Worm (Caenorhabditis elegans) whole organism, late embryonic: ENCODE data around the gene nspg-11.
"Not testable (repeated sequence)": the region's sequence is repeated elsewhere in the genome, so short reads cannot be mapped to it uniquely, and the experiment has no call there.

ENCODE experiments used
- C08G9.2 ChIP-seq: sonication (generic microtip); optimal IDR thresholded peaks from 2 replicates; lab custom pipeline; 2016; ENCODE audit warnings: mild to moderate bottlenecking, missing genetic modification characterization, moderate library complexity, missing compliant biosample characterization
- C38D4.7 ChIP-seq: fragments of 200-800 bp; sonication (Bioruptor generic); optimal IDR thresholded peaks from 2 replicates; lab custom pipeline; 2018; ENCODE audit warnings: mild to moderate bottlenecking, missing genetic modification characterization, moderate library complexity, missing compliant biosample characterization
- F13H6.1 ChIP-seq: sonication (generic microtip); optimal IDR thresholded peaks from 2 replicates; lab custom pipeline; 2016; ENCODE audit warnings: missing genetic modification characterization, missing compliant biosample characterization
- K02D7.2 ChIP-seq: sonication (generic microtip); optimal IDR thresholded peaks from 2 replicates; lab custom pipeline; 2017; ENCODE audit warnings: mild to moderate bottlenecking, missing genetic modification characterization, missing compliant biosample characterization
- K09A11.1 ChIP-seq: sonication (generic microtip); optimal IDR thresholded peaks from 2 replicates; lab custom pipeline; 2017; ENCODE audit warnings: antibody characterized with exemption, mild to moderate bottlenecking, missing genetic modification characterization, missing compliant biosample characterization; ENCODE audit not compliant: insufficient read depth
- T23F11.4 ChIP-seq: fragments of 200-800 bp; sonication (Bioruptor generic); optimal IDR thresholded peaks from 2 replicates; lab custom pipeline; 2018; ENCODE audit warnings: mild to moderate bottlenecking, missing genetic modification characterization, missing compliant biosample characterization
- Y22D7AL.16 ChIP-seq: sonication (generic microtip); optimal IDR thresholded peaks from 2 replicates; lab custom pipeline; 2016; ENCODE audit warnings: missing genetic modification characterization, missing compliant biosample characterization
- ahr-1 ChIP-seq: sonication (generic microtip); optimal IDR thresholded peaks from 2 replicates; lab custom pipeline; 2016; ENCODE audit warnings: missing genetic modification characterization, missing compliant biosample characterization
- ama-1 ChIP-seq: fragments of 150-350 bp; optimal IDR thresholded peaks from 2 replicates; lab custom pipeline; 2014
- ceh-18 ChIP-seq: sonication (generic microtip); optimal IDR thresholded peaks from 2 replicates; lab custom pipeline; 2016; ENCODE audit warnings: missing genetic modification characterization, missing compliant biosample characterization
- ceh-24 ChIP-seq: sonication (generic microtip); optimal IDR thresholded peaks from 2 replicates; lab custom pipeline; 2016; ENCODE audit warnings: mild to moderate bottlenecking, missing genetic modification characterization, missing compliant biosample characterization
- ceh-30 ChIP-seq: fragments of 150-350 bp; optimal IDR thresholded peaks from 2 replicates; lab custom pipeline; 2014; ENCODE audit warnings: missing biosample characterization, missing genetic modification characterization
- ceh-31 ChIP-seq: sonication (generic microtip); optimal IDR thresholded peaks from 2 replicates; lab custom pipeline; 2016; ENCODE audit warnings: missing genetic modification characterization, missing compliant biosample characterization
- ceh-6 ChIP-seq: fragments of 200-800 bp; sonication (Bioruptor generic); optimal IDR thresholded peaks from 2 replicates; lab custom pipeline; 2018; ENCODE audit warnings: mild to moderate bottlenecking, missing genetic modification characterization, missing compliant biosample characterization
- ceh-9 ChIP-seq: sonication (generic microtip); optimal IDR thresholded peaks from 2 replicates; lab custom pipeline; 2016; ENCODE audit warnings: mild to moderate bottlenecking, missing genetic modification characterization, inconsistent platforms, missing compliant biosample characterization
- che-1 ChIP-seq: sonication (generic microtip); optimal IDR thresholded peaks from 2 replicates; lab custom pipeline; 2016; ENCODE audit warnings: mild to moderate bottlenecking, missing genetic modification characterization, missing compliant biosample characterization
- dmd-4 ChIP-seq: sonication (generic microtip); optimal IDR thresholded peaks from 2 replicates; lab custom pipeline; 2016; ENCODE audit warnings: borderline replicate concordance, missing genetic modification characterization, missing compliant biosample characterization
- dve-1 ChIP-seq: sonication (generic microtip); optimal IDR thresholded peaks from 2 replicates; lab custom pipeline; 2017; ENCODE audit warnings: antibody characterized with exemption, mild to moderate bottlenecking, missing genetic modification characterization, missing compliant biosample characterization
- elt-4 ChIP-seq: sonication (generic microtip); optimal IDR thresholded peaks from 2 replicates; lab custom pipeline; 2016; ENCODE audit warnings: missing genetic modification characterization, missing compliant biosample characterization
- ets-4 ChIP-seq: sonication (generic microtip); optimal IDR thresholded peaks from 2 replicates; lab custom pipeline; 2016; ENCODE audit warnings: missing genetic modification characterization, missing compliant biosample characterization
- fkh-10 ChIP-seq: fragments of 150-350 bp; optimal IDR thresholded peaks from 2 replicates; lab custom pipeline; 2014; ENCODE audit warnings: missing biosample characterization, missing genetic modification reagents, missing genetic modification characterization
- fkh-6 ChIP-seq: sonication (generic microtip); optimal IDR thresholded peaks from 2 replicates; lab custom pipeline; 2016; ENCODE audit warnings: missing genetic modification characterization, missing compliant biosample characterization
- lim-6 ChIP-seq: sonication (generic microtip); optimal IDR thresholded peaks from 2 replicates; lab custom pipeline; 2016; ENCODE audit warnings: missing genetic modification characterization, missing compliant biosample characterization
- madf-2 ChIP-seq: sonication (generic microtip); optimal IDR thresholded peaks from 2 replicates; lab custom pipeline; 2017; ENCODE audit warnings: missing genetic modification characterization, missing compliant biosample characterization
- mec-3 ChIP-seq: sonication (generic microtip); optimal IDR thresholded peaks from 2 replicates; lab custom pipeline; 2016; ENCODE audit warnings: borderline replicate concordance, missing genetic modification characterization, missing compliant biosample characterization
- nfya-1 ChIP-seq: sonication (generic microtip); optimal IDR thresholded peaks from 2 replicates; lab custom pipeline; 2017; ENCODE audit warnings: missing genetic modification characterization, mild to moderate bottlenecking, missing compliant biosample characterization, antibody characterized with exemption, moderate library complexity
- nhr-11 ChIP-seq: fragments of 150-350 bp; optimal IDR thresholded peaks from 2 replicates; lab custom pipeline; 2014; ENCODE audit warnings: missing biosample characterization, missing genetic modification characterization
- nhr-232 ChIP-seq: sonication (generic microtip); optimal IDR thresholded peaks from 2 replicates; lab custom pipeline; 2016; ENCODE audit warnings: missing genetic modification characterization, missing compliant biosample characterization
- npax-4 ChIP-seq: sonication (generic microtip); optimal IDR thresholded peaks from 2 replicates; lab custom pipeline; 2016; ENCODE audit warnings: missing genetic modification characterization, missing compliant biosample characterization
- odd-2 ChIP-seq: sonication (generic microtip); optimal IDR thresholded peaks from 2 replicates; lab custom pipeline; 2017; ENCODE audit warnings: antibody characterized with exemption, mild to moderate bottlenecking, missing genetic modification characterization, missing compliant biosample characterization
- pag-3 ChIP-seq: sonication (generic microtip); optimal IDR thresholded peaks from 2 replicates; lab custom pipeline; 2016; ENCODE audit warnings: missing compliant biosample characterization, missing genetic modification characterization, borderline replicate concordance
- pat-9 ChIP-seq: fragments of 200-800 bp; sonication (Bioruptor generic); optimal IDR thresholded peaks from 2 replicates; lab custom pipeline; 2018; ENCODE audit warnings: mild to moderate bottlenecking, missing genetic modification characterization, moderate library complexity, missing compliant biosample characterization
- pax-1 ChIP-seq: fragments of 150-350 bp; optimal IDR thresholded peaks from 2 replicates; lab custom pipeline; 2014; ENCODE audit warnings: missing biosample characterization, missing genetic modification characterization
- pha-2 ChIP-seq: sonication (generic microtip); optimal IDR thresholded peaks from 2 replicates; lab custom pipeline; 2017; ENCODE audit warnings: mild to moderate bottlenecking, missing genetic modification characterization, missing compliant biosample characterization
- rnt-1 ChIP-seq: sonication (generic microtip); optimal IDR thresholded peaks from 2 replicates; lab custom pipeline; 2016; ENCODE audit warnings: missing genetic modification characterization, missing compliant biosample characterization
- sdc-2 ChIP-seq: sonication (generic microtip); optimal IDR thresholded peaks from 2 replicates; lab custom pipeline; 2016; ENCODE audit warnings: missing genotype, missing genetic modification characterization, missing compliant biosample characterization
- syd-9 ChIP-seq: sonication (generic microtip); optimal IDR thresholded peaks from 2 replicates; lab custom pipeline; 2016; ENCODE audit warnings: mild to moderate bottlenecking, missing genetic modification characterization, moderate library complexity, missing compliant biosample characterization
- tbx-2 ChIP-seq: sonication (generic microtip); optimal IDR thresholded peaks from 2 replicates; lab custom pipeline; 2016; ENCODE audit warnings: missing genetic modification characterization, missing compliant biosample characterization
- tbx-7 ChIP-seq: sonication (generic microtip); optimal IDR thresholded peaks from 2 replicates; lab custom pipeline; 2016; ENCODE audit warnings: missing genotype, missing genetic modification characterization, missing compliant biosample characterization
- unc-3 ChIP-seq, 2 experiments: fragments of 200-800 bp in 1 of 2; sonication (Bioruptor generic) in 1 of 2; sonication (generic microtip) in 1 of 2; conservative IDR thresholded peaks in 1 of 2; optimal IDR thresholded peaks in 1 of 2; 2 replicates each; pipeline versions ENCODE4 v1.3.6 to Lab custom; 2016 to 2022; ENCODE audit warnings: missing compliant biosample characterization in 2 of 2, missing genetic modification characterization in 2 of 2, missing genetic modification reagents in 1 of 2
- unc-42 ChIP-seq: sonication (generic microtip); optimal IDR thresholded peaks from 2 replicates; lab custom pipeline; 2016; ENCODE audit warnings: missing genotype, missing genetic modification characterization, missing compliant biosample characterization
- unc-86 ChIP-seq: sonication (generic microtip); optimal IDR thresholded peaks from 2 replicates; lab custom pipeline; 2016; ENCODE audit warnings: missing genetic modification characterization, missing compliant biosample characterization
- ztf-16 ChIP-seq: sonication (generic microtip); optimal IDR thresholded peaks from 2 replicates; lab custom pipeline; 2017; ENCODE audit warnings: missing genetic modification characterization, missing compliant biosample characterization

nspg-11 gene

DNA sequence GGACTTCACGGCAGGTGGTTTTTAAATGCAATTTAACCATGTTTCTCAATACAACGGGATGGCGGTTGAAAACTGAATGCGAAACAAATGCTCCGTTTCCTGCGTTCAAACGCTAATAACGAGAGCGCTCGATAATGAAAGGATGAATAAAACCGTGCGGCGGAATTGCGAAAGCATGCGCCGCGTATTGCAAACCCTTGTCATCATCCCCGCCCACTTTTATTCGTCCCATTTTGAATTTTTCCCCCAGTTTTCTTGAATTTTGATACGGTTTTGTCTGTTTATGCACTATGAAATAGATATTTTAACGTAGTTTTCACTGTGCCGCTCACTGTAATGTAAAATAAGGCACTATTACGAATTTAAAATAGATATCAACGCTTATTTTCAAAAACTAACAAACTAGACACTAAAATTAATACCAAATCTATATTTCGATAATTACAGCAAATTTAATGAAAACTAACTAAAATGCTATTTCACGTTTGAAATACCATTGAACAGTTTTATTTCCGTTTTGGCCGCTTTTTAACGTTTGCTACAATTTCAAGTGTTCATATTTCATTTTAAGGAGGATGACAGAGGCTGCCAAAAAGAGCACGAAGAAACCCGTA is 7.7 kb downstream of the nspg-11 start, which contains the start of the genes F49C12.9 and rpn-7 (continued):
- TF ChIP-seq ets-4 (no peak), nhr-11 (tag; lab: Kevin White, UChicago) (no peak), unc-3 (GFP tag; conservative IDR thresholded peaks at IDR 0.05; lab: Robert Waterston, UW) (no peak), unc-3 (tag; optimal IDR thresholded peaks at IDR 0.05; lab: Kevin White, UChicago) (peak; percentile 62), tbx-2 (tag; lab: Kevin White, UChicago) (peak; percentile 79), nfya-1 (tag; lab: Kevin White, UChicago) (peak; percentile 64), lim-6 (tag; lab: Kevin White, UChicago) (peak; percentile 19), pat-9 (tag; lab: Kevin White, UChicago) (peak; percentile 64), syd-9 (tag; lab: Kevin White, UChicago) (peak; percentile 24), C08G9.2 (peak; percentile 23), dve-1 (tag; lab: Kevin White, UChicago) (no peak), ceh-6 (GFP tag; lab: Kevin White, UChicago) (peak; percentile 64), K09A11.1 (tag; lab: Kevin White, UChicago) (peak; percentile 81), F13H6.1 (peak; percentile 35), odd-2 (tag; lab: Kevin White, UChicago) (peak; percentile 31), nhr-232 (tag; lab: Kevin White, UChicago) (peak; percentile 72), dmd-4 (tag; lab: Kevin White, UChicago) (no peak), unc-86 (tag; lab: Kevin White, UChicago) (peak; percentile 55), elt-4 (tag; lab: Kevin White, UChicago) (no peak), ahr-1 (tag; lab: Kevin White, UChicago) (peak; percentile 0), tbx-7 (tag; lab: Kevin White, UChicago) (no peak), npax-4 (tag; lab: Kevin White, UChicago) (peak; percentile 5), sdc-2 (tag; lab: Kevin White, UChicago) (no peak), mec-3 (no peak), unc-42 (peak; percentile 65), ceh-31 (tag; lab: Kevin White, UChicago) (peak; percentile 64), ceh-18 (tag; lab: Kevin White, UChicago) (peak; percentile 34), fkh-10 (GFP tag; lab: Kevin White, UChicago) (no peak), ztf-16 (tag; lab: Kevin White, UChicago) (peak; percentile 49), T23F11.4 (GFP tag; lab: Kevin White, UChicago) (peak; percentile 13), rnt-1 (peak; percentile 42), ceh-9 (no peak), che-1 (peak; percentile 43), fkh-6 (peak; percentile 65), ceh-30 (tag; lab: Kevin White, UChicago) (no peak)

DNA sequence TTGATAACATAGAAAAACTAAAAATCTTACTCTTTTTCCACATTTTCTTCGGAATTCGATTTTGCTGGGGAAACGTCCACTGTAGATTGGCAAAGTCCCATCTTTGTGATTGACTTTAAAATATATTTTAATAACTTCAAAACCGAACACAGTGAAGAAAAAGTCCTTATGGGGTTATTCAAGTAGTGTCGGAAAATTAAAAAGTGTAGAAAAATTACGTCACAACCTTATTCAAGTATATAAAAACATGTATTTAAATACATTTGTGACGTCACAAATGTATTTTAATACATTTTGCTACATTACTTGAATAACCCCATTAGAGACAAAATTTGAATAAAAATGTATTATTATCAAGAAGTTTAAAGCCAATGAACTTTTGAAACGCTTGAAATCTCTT is 11.1 kb downstream of the nspg-11 start, which contains the start of gene F49C12.7:
TSS of gene F49C12.7 (minus strand) at position 101 of the 400 bp plus-strand sequence.
- TF ChIP-seq elt-4, Y22D7AL.16, npax-4 (tag; lab: Kevin White, UChicago): not testable (repeated sequence)

DNA sequence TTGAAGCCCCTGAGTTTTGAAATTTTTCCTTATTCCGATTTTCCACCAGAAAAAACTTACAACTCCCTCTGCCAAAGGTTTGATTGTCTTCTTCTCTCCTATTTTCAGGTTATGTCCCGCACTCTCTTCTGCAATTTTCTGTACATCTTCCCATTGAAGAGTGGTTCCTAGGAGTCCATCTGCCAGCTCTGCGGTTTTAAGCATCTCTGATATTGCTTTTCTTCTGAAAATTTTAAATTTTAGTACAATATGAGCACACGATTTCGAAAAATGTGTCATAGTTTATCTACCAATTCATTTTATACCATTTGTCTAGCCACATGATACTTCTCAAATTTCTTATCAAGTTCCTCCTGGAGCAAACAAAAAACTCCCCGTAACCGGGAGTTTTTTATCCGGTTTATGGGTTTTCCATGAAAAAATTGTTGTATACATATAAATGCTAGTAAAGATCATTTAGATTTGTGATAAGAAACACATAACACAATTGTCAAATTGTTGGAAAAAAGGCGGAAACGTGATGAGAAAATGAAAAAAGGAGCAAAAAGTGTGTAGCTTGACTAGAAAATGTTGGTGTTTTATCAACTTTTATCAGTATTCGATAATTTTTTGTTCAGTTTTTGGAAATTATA is 12.8 kb downstream of the nspg-11 start:
- TF ChIP-seq dmd-4 (tag; lab: Kevin White, UChicago), result no peak
- no peak for TF ChIP-seq pha-2 (tag; lab: Kevin White, UChicago)
- TF ChIP-seq ceh-24, result no peak
- no peak for TF ChIP-seq madf-2 (tag; lab: Kevin White, UChicago)
- no peak for TF ChIP-seq pag-3
- no peak for TF ChIP-seq C38D4.7 (GFP tag; lab: Kevin White, UChicago)
- TF ChIP-seq F13H6.1, result no peak
- no peak for TF ChIP-seq K02D7.2 (tag; lab: Kevin White, UChicago)
- no peak for TF ChIP-seq ama-1 (lab: Kevin White, UChicago)
- no peak for TF ChIP-seq elt-4 (tag; lab: Kevin White, UChicago)
- no peak for TF ChIP-seq rnt-1
- no peak for TF ChIP-seq pax-1 (tag; lab: Kevin White, UChicago)
